Worm (Caenorhabditis elegans) whole organism, L2 larva: ENCODE measurements around the gene F44E2.10.

Experiments
- ZK546.5 ChIP-seq: sonication (generic microtip); optimal IDR thresholded peaks from 2 replicates; lab custom pipeline; 2017; ENCODE audit warnings: missing biosample characterization, missing genetic modification characterization
- blmp-1 ChIP-seq: sonication (generic microtip); optimal IDR thresholded peaks from 2 replicates; lab custom pipeline; 2017; ENCODE audit warnings: missing genetic modification characterization, mild to moderate bottlenecking, missing compliant biosample characterization, antibody characterized with exemption, moderate library complexity; ENCODE audit not compliant: insufficient read depth
- lin-13 ChIP-seq: fragments of 150-350 bp; optimal IDR thresholded peaks from 2 replicates; lab custom pipeline; 2014; ENCODE audit warnings: missing biosample characterization, missing genetic modification reagents, missing genetic modification characterization
- lsy-2 ChIP-seq, 2 experiments: fragments of 150-350 bp in 1 of 2; sonication (generic microtip) in 1 of 2; optimal IDR thresholded peaks; 2 replicates each; lab custom pipeline; 2014 to 2017; ENCODE audit warnings: missing biosample characterization in 2 of 2, missing genetic modification characterization in 2 of 2
- nhr-23 ChIP-seq: fragments of 150-350 bp; optimal IDR thresholded peaks from 2 replicates; lab custom pipeline; 2014; ENCODE audit warnings: missing biosample characterization, missing genetic modification reagents, missing genetic modification characterization
- nhr-237 ChIP-seq: fragments of 150-350 bp; optimal IDR thresholded peaks from 2 replicates; lab custom pipeline; 2014; ENCODE audit warnings: missing biosample characterization, missing genetic modification characterization
- unc-39 ChIP-seq: fragments of 150-350 bp; optimal IDR thresholded peaks from 2 replicates; lab custom pipeline; 2014; ENCODE audit warnings: missing biosample characterization, missing genetic modification characterization
- zag-1 ChIP-seq: fragments of 150-350 bp; optimal IDR thresholded peaks from 2 replicates; lab custom pipeline; 2014; ENCODE audit warnings: missing biosample characterization, missing genetic modification characterization
- ztf-11 ChIP-seq: sonication (generic microtip); optimal IDR thresholded peaks from 2 replicates; lab custom pipeline; 2017; ENCODE audit warnings: missing biosample characterization, missing genetic modification characterization
- ztf-4 ChIP-seq: fragments of 150-350 bp; optimal IDR thresholded peaks from 2 replicates; lab custom pipeline; 2014; ENCODE audit warnings: missing biosample characterization, missing genetic modification characterization

DNA sequence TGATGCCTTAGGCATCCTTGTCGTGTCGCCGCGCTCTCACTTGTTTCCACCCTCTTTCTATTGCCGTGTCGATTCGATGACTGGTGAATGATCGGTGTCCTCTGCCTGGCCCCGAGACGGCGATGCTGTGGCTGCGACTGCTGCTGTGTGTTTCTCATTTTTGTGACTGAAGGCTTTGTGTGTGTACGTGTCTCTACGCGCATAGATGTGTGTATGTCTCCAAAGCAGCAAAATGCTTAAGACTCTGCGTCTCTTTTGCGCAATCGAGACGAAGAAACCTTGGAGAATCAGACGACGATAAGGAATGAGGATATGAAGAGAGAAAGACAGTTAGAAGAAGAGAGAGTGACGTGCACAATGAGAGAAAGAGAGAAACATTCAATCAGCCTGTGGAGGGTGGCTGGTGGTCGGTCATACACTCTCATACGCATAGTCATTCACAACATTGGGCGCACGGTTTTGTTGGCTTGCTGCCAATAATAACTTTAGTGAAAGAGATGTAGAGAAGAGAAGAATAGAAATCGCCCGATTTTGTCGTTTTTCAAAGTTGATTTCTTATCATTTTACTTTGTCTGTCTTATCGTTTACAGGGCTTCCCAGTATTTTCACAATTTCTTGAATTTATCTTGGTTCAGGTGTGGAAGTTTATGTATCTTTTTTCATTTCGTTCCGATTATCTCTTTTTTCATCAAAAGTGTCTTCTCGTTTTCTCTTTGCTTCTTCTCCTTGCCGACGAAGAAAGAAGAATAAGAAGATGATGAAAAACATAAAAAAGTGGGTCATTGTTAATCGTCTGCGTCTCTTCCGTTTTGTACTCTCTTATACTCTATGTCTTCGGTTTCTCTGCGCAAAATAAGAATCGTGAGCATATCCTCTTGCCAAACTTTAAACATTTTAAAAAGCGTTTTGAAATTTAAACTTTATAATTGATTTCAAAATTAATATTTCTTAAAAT lies 28.8 kb downstream of the F44E2.10 start:
- peak; percentile 77 to 95 for TF ChIP-seq lsy-2 (tag; optimal IDR thresholded peaks at IDR 0.05; lab: Kevin White, UChicago)
- peak; percentile 93 for TF ChIP-seq zag-1 (tag; lab: Kevin White, UChicago)
- peak; percentile 80 for TF ChIP-seq nhr-237
- peak; percentile 83 for TF ChIP-seq lin-13 (GFP tag; lab: Kevin White, UChicago)
- TF ChIP-seq blmp-1 (tag; lab: Kevin White, UChicago): peak; percentile 57
- peak; percentile 96 for TF ChIP-seq ztf-4 (tag; lab: Kevin White, UChicago)
- no peak for TF ChIP-seq nhr-23 (tag; lab: Kevin White, UChicago)
- TF ChIP-seq ZK546.5 (tag; lab: Kevin White, UChicago): peak; percentile 45
- peak; percentile 42 for TF ChIP-seq ztf-11
- TF ChIP-seq unc-39 (tag; lab: Kevin White, UChicago): no peak
